Worm (Caenorhabditis elegans) whole organism, late embryonic: ENCODE data around the gene F13E9.9.
A peak's percentile ranks its signal among the peaks of the same experiment; 100 is the strongest.

ENCODE experiments used
- C08G9.2 ChIP-seq: sonication (generic microtip); optimal IDR thresholded peaks from 2 replicates; lab custom pipeline; 2016; ENCODE audit warnings: mild to moderate bottlenecking, missing genetic modification characterization, moderate library complexity, missing compliant biosample characterization
- C38D4.7 ChIP-seq: fragments of 200-800 bp; sonication (Bioruptor generic); optimal IDR thresholded peaks from 2 replicates; lab custom pipeline; 2018; ENCODE audit warnings: mild to moderate bottlenecking, missing genetic modification characterization, moderate library complexity, missing compliant biosample characterization
- K02D7.2 ChIP-seq: sonication (generic microtip); optimal IDR thresholded peaks from 2 replicates; lab custom pipeline; 2017; ENCODE audit warnings: mild to moderate bottlenecking, missing genetic modification characterization, missing compliant biosample characterization
- T23F11.4 ChIP-seq: fragments of 200-800 bp; sonication (Bioruptor generic); optimal IDR thresholded peaks from 2 replicates; lab custom pipeline; 2018; ENCODE audit warnings: mild to moderate bottlenecking, missing genetic modification characterization, missing compliant biosample characterization
- Y22D7AL.16 ChIP-seq: sonication (generic microtip); optimal IDR thresholded peaks from 2 replicates; lab custom pipeline; 2016; ENCODE audit warnings: missing genetic modification characterization, missing compliant biosample characterization
- ahr-1 ChIP-seq: sonication (generic microtip); optimal IDR thresholded peaks from 2 replicates; lab custom pipeline; 2016; ENCODE audit warnings: missing genetic modification characterization, missing compliant biosample characterization
- ama-1 ChIP-seq: fragments of 150-350 bp; optimal IDR thresholded peaks from 2 replicates; lab custom pipeline; 2014
- ceh-14 ChIP-seq: sonication (generic microtip); optimal IDR thresholded peaks from 2 replicates; lab custom pipeline; 2016; ENCODE audit warnings: missing genotype, missing genetic modification characterization, missing compliant biosample characterization
- ceh-18 ChIP-seq: sonication (generic microtip); optimal IDR thresholded peaks from 2 replicates; lab custom pipeline; 2016; ENCODE audit warnings: missing genetic modification characterization, missing compliant biosample characterization
- ceh-24 ChIP-seq: sonication (generic microtip); optimal IDR thresholded peaks from 2 replicates; lab custom pipeline; 2016; ENCODE audit warnings: mild to moderate bottlenecking, missing genetic modification characterization, missing compliant biosample characterization
- ceh-31 ChIP-seq: sonication (generic microtip); optimal IDR thresholded peaks from 2 replicates; lab custom pipeline; 2016; ENCODE audit warnings: missing genetic modification characterization, missing compliant biosample characterization
- ceh-34 ChIP-seq: sonication (generic microtip); optimal IDR thresholded peaks from 2 replicates; lab custom pipeline; 2016; ENCODE audit warnings: mild to moderate bottlenecking, missing genetic modification characterization, missing compliant biosample characterization
- ceh-45 ChIP-seq: fragments of 200-800 bp; sonication (Bioruptor generic); IDR thresholded peaks from 2 replicates; pipeline ENCODE4 v1.3.6; 2022; ENCODE audit warnings: missing genetic modification reagents, missing genetic modification characterization, missing compliant biosample characterization
- ceh-48 ChIP-seq: sonication (generic microtip); optimal IDR thresholded peaks from 2 replicates; lab custom pipeline; 2016; ENCODE audit warnings: missing genetic modification characterization, inconsistent platforms, missing compliant biosample characterization
- elt-2 ChIP-seq: sonication (generic microtip); optimal IDR thresholded peaks from 2 replicates; lab custom pipeline; 2016; ENCODE audit warnings: missing genetic modification reagents, missing genetic modification characterization, missing compliant biosample characterization
- elt-4 ChIP-seq: sonication (generic microtip); optimal IDR thresholded peaks from 2 replicates; lab custom pipeline; 2016; ENCODE audit warnings: missing genetic modification characterization, missing compliant biosample characterization
- ets-4 ChIP-seq: sonication (generic microtip); optimal IDR thresholded peaks from 2 replicates; lab custom pipeline; 2016; ENCODE audit warnings: missing genetic modification characterization, missing compliant biosample characterization
- fax-1 ChIP-seq: sonication (generic microtip); optimal IDR thresholded peaks from 2 replicates; lab custom pipeline; 2016; ENCODE audit warnings: missing genotype, missing genetic modification characterization, missing compliant biosample characterization
- fkh-10 ChIP-seq: fragments of 150-350 bp; optimal IDR thresholded peaks from 2 replicates; lab custom pipeline; 2014; ENCODE audit warnings: missing biosample characterization, missing genetic modification reagents, missing genetic modification characterization
- hlh-8 ChIP-seq: sonication (generic microtip); optimal IDR thresholded peaks from 2 replicates; lab custom pipeline; 2016; ENCODE audit warnings: missing genotype, missing genetic modification characterization, missing compliant biosample characterization
- lin-11 ChIP-seq: fragments of 200-800 bp; sonication (Bioruptor generic); optimal IDR thresholded peaks from 2 replicates; lab custom pipeline; 2018; ENCODE audit warnings: mild to moderate bottlenecking, missing genetic modification characterization, missing compliant biosample characterization
- madf-2 ChIP-seq: sonication (generic microtip); optimal IDR thresholded peaks from 2 replicates; lab custom pipeline; 2017; ENCODE audit warnings: missing genetic modification characterization, missing compliant biosample characterization
- mec-3 ChIP-seq: sonication (generic microtip); optimal IDR thresholded peaks from 2 replicates; lab custom pipeline; 2016; ENCODE audit warnings: borderline replicate concordance, missing genetic modification characterization, missing compliant biosample characterization
- nfya-1 ChIP-seq: sonication (generic microtip); optimal IDR thresholded peaks from 2 replicates; lab custom pipeline; 2017; ENCODE audit warnings: missing genetic modification characterization, mild to moderate bottlenecking, missing compliant biosample characterization, antibody characterized with exemption, moderate library complexity
- odd-2 ChIP-seq: sonication (generic microtip); optimal IDR thresholded peaks from 2 replicates; lab custom pipeline; 2017; ENCODE audit warnings: antibody characterized with exemption, mild to moderate bottlenecking, missing genetic modification characterization, missing compliant biosample characterization
- pag-3 ChIP-seq: sonication (generic microtip); optimal IDR thresholded peaks from 2 replicates; lab custom pipeline; 2016; ENCODE audit warnings: missing compliant biosample characterization, missing genetic modification characterization, borderline replicate concordance
- ref-2 ChIP-seq: sonication (generic microtip); optimal IDR thresholded peaks from 2 replicates; lab custom pipeline; 2016; ENCODE audit warnings: missing genetic modification characterization, missing compliant biosample characterization
- sox-2 ChIP-seq: fragments of 200-800 bp; sonication (Bioruptor generic); IDR thresholded peaks from 2 replicates; pipeline ENCODE4 v1.3.6; 2022; ENCODE audit warnings: missing genetic modification reagents, missing genetic modification characterization, missing compliant biosample characterization
- tbx-2 ChIP-seq: sonication (generic microtip); optimal IDR thresholded peaks from 2 replicates; lab custom pipeline; 2016; ENCODE audit warnings: missing genetic modification characterization, missing compliant biosample characterization
- unc-3 ChIP-seq, 2 experiments: fragments of 200-800 bp in 1 of 2; sonication (Bioruptor generic) in 1 of 2; sonication (generic microtip) in 1 of 2; conservative IDR thresholded peaks in 1 of 2; optimal IDR thresholded peaks in 1 of 2; 2 replicates each; pipeline versions ENCODE4 v1.3.6 to Lab custom; 2016 to 2022; ENCODE audit warnings: missing compliant biosample characterization in 2 of 2, missing genetic modification characterization in 2 of 2, missing genetic modification reagents in 1 of 2
- unc-42 ChIP-seq: sonication (generic microtip); optimal IDR thresholded peaks from 2 replicates; lab custom pipeline; 2016; ENCODE audit warnings: missing genotype, missing genetic modification characterization, missing compliant biosample characterization
- unc-55 ChIP-seq: sonication (generic microtip); optimal IDR thresholded peaks from 2 replicates; lab custom pipeline; 2017; ENCODE audit warnings: missing biosample characterization, missing genetic modification reagents, missing genetic modification characterization
- ztf-16 ChIP-seq: sonication (generic microtip); optimal IDR thresholded peaks from 2 replicates; lab custom pipeline; 2017; ENCODE audit warnings: missing genetic modification characterization, missing compliant biosample characterization

Gene F13E9.9

DNA sequence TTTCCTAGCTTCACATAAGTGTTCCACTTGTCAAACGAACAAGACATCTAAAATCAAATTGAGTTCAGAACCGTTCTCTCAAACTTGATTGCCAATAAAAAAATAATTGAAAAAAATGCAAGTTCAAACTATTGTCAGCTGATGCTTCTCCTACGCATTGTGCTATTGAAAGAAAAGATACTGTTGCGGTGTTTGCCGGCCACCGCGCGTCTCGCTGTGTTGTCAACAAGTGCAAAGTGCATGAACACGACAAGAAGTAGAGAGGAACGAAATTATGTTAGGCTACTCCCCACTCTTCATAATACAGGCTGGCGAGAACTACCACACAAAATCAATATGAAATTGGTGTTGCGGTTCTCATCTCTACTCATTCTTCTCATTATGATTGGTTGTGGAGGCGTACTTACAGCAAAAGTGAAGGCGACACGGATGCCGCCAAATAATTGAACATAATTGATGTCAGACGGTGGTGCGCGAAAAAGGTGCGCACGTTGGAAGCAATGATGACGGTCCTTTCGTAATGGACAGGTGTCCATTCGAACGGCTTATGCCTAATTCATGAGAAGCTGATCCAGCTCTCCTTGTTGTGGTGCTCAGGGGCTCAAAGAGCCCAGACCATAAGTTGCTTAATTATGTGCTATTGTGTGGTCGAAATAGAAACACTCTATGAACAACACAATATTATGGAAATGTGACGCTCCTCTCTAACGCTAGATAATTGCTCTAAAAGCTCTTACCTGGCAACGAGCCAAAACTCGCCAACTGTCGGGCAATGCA is 31.4 kb downstream of the F13E9.9 start:
- TF ChIP-seq ref-2 (tag; lab: Kevin White, UChicago) (peak; percentile 37), ceh-31 (peak; percentile 62), T23F11.4 (GFP tag; lab: Kevin White, UChicago) (no peak), ceh-45 (GFP tag; lab: Robert Waterston, UW) (peak; percentile 10; the same call in 1 of the 2 replicates), sox-2 (GFP tag; lab: Robert Waterston, UW) (peak; percentile 52), elt-4 (tag; lab: Kevin White, UChicago) (no peak)
- TF ChIP-seq, all 69 proteins: peak for 4

DNA sequence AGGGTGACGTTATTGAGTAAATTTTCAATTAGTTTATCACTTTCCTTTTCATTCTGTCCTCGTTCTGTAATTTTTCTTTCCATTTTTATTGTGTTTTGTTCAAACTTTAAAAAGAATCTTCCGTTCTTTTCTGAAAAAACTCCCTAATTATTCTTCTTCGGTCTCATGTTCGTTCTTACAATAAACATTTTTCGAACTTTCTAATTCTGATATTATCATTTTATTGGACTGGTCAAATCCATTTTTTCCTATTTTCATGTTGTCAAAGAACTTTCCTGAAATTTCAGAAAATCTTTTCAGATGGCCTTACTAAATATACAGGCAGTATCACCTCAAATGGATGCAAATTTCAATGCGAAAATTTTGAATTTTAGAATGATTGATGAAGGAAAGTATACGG is 35.0 kb downstream of the F13E9.9 start, which contains the start of gene nish-1:
Gene nish-1 (plus strand): TSS at position 301 of the 400 bp plus-strand sequence.
- TF ChIP-seq ceh-34, result no peak
- TF ChIP-seq Y22D7AL.16, result no peak
- no peak for TF ChIP-seq ceh-31
- TF ChIP-seq C38D4.7 (GFP tag; lab: Kevin White, UChicago), result no peak
- TF ChIP-seq ahr-1 (tag; lab: Kevin White, UChicago), result no peak
- TF ChIP-seq ztf-16 (tag; lab: Kevin White, UChicago), result no peak
- TF ChIP-seq ama-1 (lab: Kevin White, UChicago), result no peak
- TF ChIP-seq tbx-2 (tag; lab: Kevin White, UChicago), result no peak
- no peak for TF ChIP-seq fax-1 (tag; lab: Kevin White, UChicago)
- TF ChIP-seq T23F11.4 (GFP tag; lab: Kevin White, UChicago), result no peak
- TF ChIP-seq unc-3 (GFP tag; conservative IDR thresholded peaks at IDR 0.05; lab: Robert Waterston, UW), result no peak
- no peak for TF ChIP-seq unc-3 (tag; optimal IDR thresholded peaks at IDR 0.05; lab: Kevin White, UChicago)
- no peak for TF ChIP-seq ceh-45 (GFP tag; lab: Robert Waterston, UW)
- TF ChIP-seq odd-2 (tag; lab: Kevin White, UChicago), result no peak
- no peak for TF ChIP-seq lin-11 (tag; lab: Kevin White, UChicago)
- no peak for TF ChIP-seq K02D7.2
- no peak for TF ChIP-seq unc-55 (GFP tag; lab: Kevin White, UChicago)
- TF ChIP-seq elt-2, result no peak

DNA sequence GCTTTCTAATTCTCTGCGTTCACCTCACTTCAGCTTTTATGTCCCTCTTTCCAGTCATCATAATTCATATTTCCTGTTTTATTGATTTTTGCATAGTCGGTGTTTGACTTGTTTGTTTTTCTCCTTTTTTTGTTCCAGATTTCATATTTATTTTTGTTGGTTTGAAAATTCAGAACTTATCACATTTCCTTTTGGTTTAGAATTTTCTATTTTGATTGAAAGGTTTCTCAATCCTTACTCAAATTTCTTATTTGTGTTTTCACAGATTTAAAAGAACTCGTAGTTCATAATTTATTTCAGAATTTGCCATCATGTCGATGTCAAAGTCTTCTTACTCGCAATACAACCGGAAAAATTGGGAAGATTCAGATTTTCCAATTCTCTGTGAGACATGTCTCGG is 37.9 kb downstream of the F13E9.9 start, which contains the start of gene rbm-22:
Gene rbm-22 (plus strand): TSS at position 301 of the 400 bp plus-strand sequence.
- TF ChIP-seq ceh-48 (peak; percentile 5), C08G9.2 (tag; lab: Kevin White, UChicago) (no peak), ref-2 (tag; lab: Kevin White, UChicago) (no peak)
- TF ChIP-seq, all 69 proteins: peak for 1

DNA sequence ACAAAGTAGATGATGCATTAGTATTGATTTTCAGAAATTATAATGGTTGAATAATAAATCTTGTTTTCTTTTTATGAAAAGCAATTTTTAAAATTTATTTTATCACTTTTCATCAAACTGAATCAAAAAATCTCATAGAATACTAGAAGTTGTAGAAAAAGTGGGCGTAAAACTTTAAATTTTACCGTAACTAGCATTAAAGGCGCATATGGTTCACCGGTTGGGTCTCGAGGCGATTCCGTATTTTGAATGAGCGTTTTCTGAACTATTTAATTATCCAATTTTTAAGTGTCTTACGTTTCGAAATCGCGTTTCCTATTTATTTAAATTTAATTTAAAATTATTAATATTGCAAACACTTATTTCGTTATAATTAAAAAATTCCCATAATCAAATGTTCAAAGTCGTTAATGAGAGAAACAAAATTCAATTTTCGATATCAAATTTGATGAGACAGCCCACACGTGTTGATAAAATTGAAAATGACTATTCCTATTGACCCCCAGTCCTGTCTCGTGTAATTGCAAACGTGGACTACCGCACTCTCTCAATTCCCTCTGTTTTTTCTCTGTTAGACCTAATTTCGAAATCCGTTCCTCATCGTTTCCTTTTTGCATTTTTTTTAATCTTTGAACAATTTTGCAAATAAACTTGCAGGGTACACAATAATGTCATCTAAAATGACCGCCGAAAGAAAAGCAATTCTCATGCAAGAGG is 40.5 kb downstream of the F13E9.9 start, which contains the start of the genes T11G6.2 and hars-1:
Gene T11G6.2 (minus strand): TSS at position 197 of the 717 bp plus-strand sequence.
Gene hars-1 (plus strand): TSS at position 658 of the 717 bp plus-strand sequence.
- TF ChIP-seq unc-42 (tag; lab: Kevin White, UChicago) (peak; percentile 6), pag-3 (tag; lab: Kevin White, UChicago) (no peak)

DNA sequence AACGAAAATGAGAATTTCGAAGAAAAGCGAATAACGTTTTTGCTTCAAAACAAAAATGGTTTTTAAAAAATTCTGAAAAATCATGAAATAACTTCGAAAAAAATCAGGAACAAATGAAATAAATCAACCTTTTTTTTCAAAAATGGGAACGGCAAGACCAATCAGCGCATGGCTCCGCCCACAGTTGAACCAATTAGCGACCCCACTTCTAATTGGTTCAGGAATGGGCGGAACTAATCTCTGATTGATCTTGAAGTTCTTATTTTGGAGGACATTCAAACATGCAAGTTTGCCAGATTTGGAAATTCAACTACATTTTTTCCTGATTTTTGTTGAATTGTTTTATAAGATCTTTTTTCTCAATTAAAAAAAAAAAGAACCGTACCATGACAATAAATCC is 43.0 kb downstream of the F13E9.9 start:
- TF ChIP-seq ama-1 (lab: Kevin White, UChicago) (no peak), unc-55 (GFP tag; lab: Kevin White, UChicago) (no peak), ceh-14 (tag; lab: Kevin White, UChicago) (no peak), nfya-1 (tag; lab: Kevin White, UChicago) (peak; percentile 30)

DNA sequence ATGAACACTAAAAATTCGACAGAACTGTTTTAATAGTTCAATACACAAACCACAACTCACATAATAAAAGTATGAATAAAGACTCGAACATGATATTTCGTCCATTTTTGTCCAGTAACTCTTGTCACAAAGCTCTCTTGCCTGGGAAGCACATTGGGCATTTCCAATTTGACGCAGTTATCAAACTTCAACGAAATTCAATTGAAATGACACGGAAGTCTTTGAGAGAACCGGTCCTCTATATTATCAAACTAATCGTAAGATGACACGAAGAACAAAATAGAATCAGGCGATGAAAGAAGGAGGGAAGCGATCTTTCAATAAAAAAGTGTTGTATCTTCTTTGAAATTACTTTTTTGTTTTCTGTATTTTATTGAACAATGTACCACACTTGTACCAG is 43.9 kb downstream of the F13E9.9 start, which contains the start of gene T11G6.3:
Gene T11G6.3 (minus strand): TSS at position 189 of the 400 bp plus-strand sequence.
- TF ChIP-seq ahr-1 (tag; lab: Kevin White, UChicago) (no peak), hlh-8 (tag; lab: Kevin White, UChicago) (no peak), elt-2 (no peak), ceh-31 (no peak), ceh-18 (tag; lab: Kevin White, UChicago) (no peak), ceh-24 (tag; lab: Kevin White, UChicago) (no peak), tbx-2 (tag; lab: Kevin White, UChicago) (no peak), ets-4 (tag; lab: Kevin White, UChicago) (no peak), mec-3 (no peak), fkh-10 (GFP tag; lab: Kevin White, UChicago) (no peak), fax-1 (tag; lab: Kevin White, UChicago) (no peak), madf-2 (tag; lab: Kevin White, UChicago) (no peak)
